Fruit fly (Drosophila melanogaster) whole organism, wandering third instar larva: ENCODE measurements around the gene tacc.

ENCODE experiments used
- Abd-B ChIP-seq: fragments of >200 bp; optimal IDR thresholded peaks from 2 replicates; lab custom pipeline; 2017; ENCODE audit warnings: missing biosample characterization, missing genetic modification characterization
- CG9705 ChIP-seq: fragments of 200-800 bp; sonication (Bioruptor generic); optimal IDR thresholded peaks from 2 replicates; lab custom pipeline; 2018; ENCODE audit warnings: missing biosample characterization, mild to moderate bottlenecking, missing genetic modification characterization
- Dif ChIP-seq: fragments of 200-275, 200-300 bp; sonication (Bioruptor generic); optimal IDR thresholded peaks from 2 replicates; lab custom pipeline; 2018; ENCODE audit warnings: missing biosample characterization, missing genetic modification characterization; ENCODE audit not compliant: partially characterized antibody
- GATAd ChIP-seq: sonication (Bioruptor generic); optimal IDR thresholded peaks from 2 replicates; lab custom pipeline; 2016; ENCODE audit warnings: missing biosample characterization, missing genetic modification characterization
- HLH106 ChIP-seq: fragments of 200-800 bp; optimal IDR thresholded peaks from 3 replicates; lab custom pipeline; 2019; ENCODE audit warnings: missing biosample characterization, mild to moderate bottlenecking, missing genetic modification characterization, moderate library complexity
- Hnf4 ChIP-seq: fragments of 200-800 bp; sonication (Bioruptor generic); optimal IDR thresholded peaks from 2 replicates; lab custom pipeline; 2016; ENCODE audit warnings: missing biosample characterization, mild to moderate bottlenecking, missing genetic modification characterization
- Hr78 ChIP-seq: fragments of >200 bp; optimal IDR thresholded peaks from 2 replicates; lab custom pipeline; 2017; ENCODE audit warnings: missing biosample characterization, missing genetic modification characterization
- Hr83 ChIP-seq: fragments of 200-300 bp; sonication (Bioruptor generic); optimal IDR thresholded peaks from 2 replicates; lab custom pipeline; 2016; ENCODE audit warnings: missing biosample characterization, mild to moderate bottlenecking, missing genetic modification characterization, moderate library complexity; ENCODE audit not compliant: poor library complexity, severe bottlenecking
- Myc ChIP-seq: fragments of >200 bp; optimal IDR thresholded peaks from 2 replicates; lab custom pipeline; 2017
- N ChIP-seq: fragments of >200 bp; optimal IDR thresholded peaks from 2 replicates; lab custom pipeline; 2018; ENCODE audit warnings: missing biosample characterization, missing external identifiers, missing genetic modification characterization
- OdsH ChIP-seq: fragments of 200-800 bp; sonication (Bioruptor generic); optimal IDR thresholded peaks from 2 replicates; lab custom pipeline; 2016; ENCODE audit warnings: missing biosample characterization, mild to moderate bottlenecking, missing genetic modification characterization
- Rel ChIP-seq, 2 experiments: fragments of 200-800 bp; sonication (Bioruptor generic) in 1 of 2; optimal IDR thresholded peaks; 2 replicates in 1 of 2; 3 replicates in 1 of 2; lab custom pipeline; 2016 to 2019; ENCODE audit warnings: mild to moderate bottlenecking in 2 of 2, missing biosample characterization in 2 of 2, missing genetic modification characterization in 2 of 2, moderate library complexity in 1 of 2
- Sp1 ChIP-seq: fragments of 200-800 bp; sonication (Bioruptor generic); optimal IDR thresholded peaks from 3 replicates; lab custom pipeline; 2019; ENCODE audit warnings: missing biosample characterization, mild to moderate bottlenecking, missing genetic modification characterization, moderate library complexity
- Vsx2 ChIP-seq: fragments of 200-300, 225-300 bp; sonication (Bioruptor generic); optimal IDR thresholded peaks from 2 replicates; lab custom pipeline; 2018; ENCODE audit warnings: missing biosample characterization, missing genetic modification characterization; ENCODE audit not compliant: partially characterized antibody
- br ChIP-seq: fragments of 200-800 bp; sonication (Bioruptor generic); optimal IDR thresholded peaks from 2 replicates; lab custom pipeline; 2016; ENCODE audit warnings: missing biosample characterization, missing genetic modification characterization
- brk ChIP-seq: fragments of 200-800 bp; sonication (Bioruptor generic); optimal IDR thresholded peaks from 2 replicates; lab custom pipeline; 2016; ENCODE audit warnings: missing biosample characterization, mild to moderate bottlenecking, missing genetic modification characterization
- dl ChIP-seq, 2 experiments: fragments of 175-275, 200-275 bp in 1 of 2; fragments of 200-275 bp in 1 of 2; sonication (Bioruptor generic); optimal IDR thresholded peaks; lab custom pipeline; 2018; ENCODE audit warnings: mild to moderate bottlenecking in 2 of 2, missing biosample characterization in 2 of 2, missing genetic modification characterization in 2 of 2, moderate library complexity in 2 of 2; ENCODE audit not compliant: partially characterized antibody in 2 of 2, insufficient read depth in 1 of 2
- dmrt93B ChIP-seq: fragments of 200-800 bp; sonication (Bioruptor generic); optimal IDR thresholded peaks from 2 replicates; lab custom pipeline; 2018; ENCODE audit warnings: missing biosample characterization, mild to moderate bottlenecking, missing genetic modification characterization
- dsf ChIP-seq: sonication (Bioruptor generic); optimal IDR thresholded peaks from 2 replicates; lab custom pipeline; 2016; ENCODE audit warnings: missing biosample characterization, missing genetic modification characterization, borderline replicate concordance
- ey ChIP-seq: fragments of 200-800 bp; sonication (Bioruptor generic); optimal IDR thresholded peaks from 2 replicates; lab custom pipeline; 2016; ENCODE audit warnings: missing biosample characterization, missing genetic modification characterization
- fru ChIP-seq: fragments of 200-800 bp; sonication (Bioruptor generic); optimal IDR thresholded peaks from 3 replicates; lab custom pipeline; 2016; ENCODE audit warnings: missing biosample characterization, mild to moderate bottlenecking, missing genetic modification characterization
- h ChIP-seq: fragments of 200-800 bp; sonication (Bioruptor generic); optimal IDR thresholded peaks from 3 replicates; lab custom pipeline; 2016; ENCODE audit warnings: missing biosample characterization, mild to moderate bottlenecking, missing genetic modification characterization
- jim ChIP-seq: fragments of 175-275, 200-325 bp; sonication (Bioruptor generic); optimal IDR thresholded peaks from 2 replicates; lab custom pipeline; 2016; ENCODE audit warnings: missing biosample characterization, mild to moderate bottlenecking, missing genetic modification characterization
- lola ChIP-seq: fragments of >200 bp; optimal IDR thresholded peaks from 2 replicates; lab custom pipeline; 2017; ENCODE audit warnings: missing biosample characterization, missing genetic modification characterization
- psq ChIP-seq: fragments of 200-800 bp; sonication (Bioruptor generic); optimal IDR thresholded peaks from 3 replicates; lab custom pipeline; 2017; ENCODE audit warnings: missing biosample characterization, mild to moderate bottlenecking, missing genetic modification characterization, moderate library complexity
- rgr ChIP-seq: fragments of 200-800 bp; sonication (Bioruptor generic); optimal IDR thresholded peaks from 3 replicates; lab custom pipeline; 2016; ENCODE audit warnings: missing biosample characterization, mild to moderate bottlenecking, missing genetic modification characterization
- sage ChIP-seq: fragments of 200-800 bp; sonication (Bioruptor generic); optimal IDR thresholded peaks from 2 replicates; lab custom pipeline; 2016; ENCODE audit warnings: missing biosample characterization, mild to moderate bottlenecking, missing genetic modification characterization
- sv ChIP-seq: fragments of 200-800 bp; sonication (Bioruptor generic); optimal IDR thresholded peaks from 3 replicates; lab custom pipeline; 2016; ENCODE audit warnings: missing biosample characterization, missing genetic modification characterization
- tai ChIP-seq: sonication (Bioruptor generic); optimal IDR thresholded peaks from 2 replicates; lab custom pipeline; 2016; ENCODE audit warnings: missing biosample characterization, missing genetic modification characterization
- usp ChIP-seq: fragments of >200 bp; optimal IDR thresholded peaks from 2 replicates; lab custom pipeline; 2017; ENCODE audit warnings: missing biosample characterization, missing genetic modification characterization

Gene tacc

DNA sequence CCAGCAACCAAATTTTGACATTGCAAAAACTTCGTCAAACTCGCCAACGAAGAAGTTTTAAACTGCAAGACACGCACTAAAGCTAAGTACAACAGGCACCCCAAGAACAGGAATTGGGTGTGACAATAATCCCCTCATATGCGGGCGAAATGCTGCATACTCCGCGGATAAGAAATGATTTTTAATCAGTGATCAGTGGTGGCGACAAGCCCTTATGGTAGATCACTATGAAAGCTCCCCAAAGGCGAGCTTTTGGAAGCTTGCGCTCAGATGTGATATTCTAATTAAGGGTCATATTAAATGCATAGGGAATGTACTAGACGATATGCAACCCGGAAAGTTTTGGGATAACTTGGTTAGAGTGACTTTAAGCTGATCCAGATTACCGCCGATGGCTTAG is 31.3 kb downstream of the tacc start:
- no peak for TF ChIP-seq sv (GFP tag; lab: Kevin White, UChicago)
- no peak for TF ChIP-seq Hnf4 (GFP tag; lab: Kevin White, UChicago)
- TF ChIP-seq ey (GFP tag; lab: Kevin White, UChicago) = no peak
- TF ChIP-seq Abd-B (GFP tag; lab: Kevin White, UChicago) = no peak
- TF ChIP-seq OdsH (GFP tag; lab: Kevin White, UChicago) = no peak
- TF ChIP-seq Myc = no peak
- no peak for TF ChIP-seq sage
- no peak for TF ChIP-seq lola (GFP tag; lab: Kevin White, UChicago)
- TF ChIP-seq Dif = no peak
- TF ChIP-seq dl (GFP tag; optimal IDR thresholded peaks at IDR 0.05; lab: Kevin White, UChicago; ENCODE audit: insufficient read depth in 1 of 2, partially characterized antibody in 2 of 2) = no peak
- TF ChIP-seq br (GFP tag; lab: Kevin White, UChicago) = no peak
- no peak for TF ChIP-seq brk (GFP tag; lab: Kevin White, UChicago)
- TF ChIP-seq rgr (GFP tag; lab: Kevin White, UChicago) = no peak
- no peak for TF ChIP-seq h

DNA sequence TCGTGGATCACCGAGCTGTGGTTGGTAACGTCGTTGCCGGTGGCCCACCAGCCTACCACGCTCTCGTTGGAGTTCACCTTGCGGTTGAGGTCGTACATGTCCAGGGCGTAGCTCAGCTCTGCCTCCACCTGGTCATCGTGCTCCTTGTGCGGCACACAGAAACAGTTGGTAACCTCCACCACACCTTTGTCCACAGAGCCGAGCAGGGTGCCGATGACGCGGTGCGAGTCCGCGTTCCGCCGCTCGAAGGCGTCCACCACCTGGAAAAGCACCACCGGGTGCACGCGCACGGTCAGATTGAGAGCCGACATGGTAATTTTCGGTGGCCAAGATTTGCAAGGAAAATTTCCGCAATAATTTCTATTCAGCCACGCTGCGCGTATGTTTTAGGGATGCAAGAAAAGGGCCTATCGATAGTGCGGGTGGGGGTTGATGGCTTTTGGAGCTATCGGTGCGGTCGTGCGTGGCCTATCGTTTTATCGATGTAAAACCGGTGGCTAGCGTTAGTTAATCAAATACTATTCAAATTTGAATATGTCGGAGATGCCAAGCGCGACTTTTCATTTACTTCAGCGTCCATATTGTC is 35.0 kb downstream of the tacc start, which contains the start of gene eIF3f1:
TSS of gene eIF3f1 (minus strand) at position 408 of the 586 bp plus-strand sequence.
- TF ChIP-seq Hr83 = peak; percentile 1
- peak; percentile 27 for TF ChIP-seq fru (GFP tag; lab: Kevin White, UChicago)
- no peak for TF ChIP-seq Rel (GFP tag; optimal IDR thresholded peaks at IDR 0.05; lab: Kevin White, UChicago)
- TF ChIP-seq Rel (tag; optimal IDR thresholded peaks at IDR 0.05; lab: Kevin White, UChicago) = peak; percentile 8
- peak; percentile 3 for TF ChIP-seq Hnf4 (GFP tag; lab: Kevin White, UChicago)
- TF ChIP-seq Vsx2 (GFP tag; lab: Kevin White, UChicago) = no peak
- no peak for TF ChIP-seq brk (GFP tag; lab: Kevin White, UChicago)
- peak; percentile 32 for TF ChIP-seq HLH106

DNA sequence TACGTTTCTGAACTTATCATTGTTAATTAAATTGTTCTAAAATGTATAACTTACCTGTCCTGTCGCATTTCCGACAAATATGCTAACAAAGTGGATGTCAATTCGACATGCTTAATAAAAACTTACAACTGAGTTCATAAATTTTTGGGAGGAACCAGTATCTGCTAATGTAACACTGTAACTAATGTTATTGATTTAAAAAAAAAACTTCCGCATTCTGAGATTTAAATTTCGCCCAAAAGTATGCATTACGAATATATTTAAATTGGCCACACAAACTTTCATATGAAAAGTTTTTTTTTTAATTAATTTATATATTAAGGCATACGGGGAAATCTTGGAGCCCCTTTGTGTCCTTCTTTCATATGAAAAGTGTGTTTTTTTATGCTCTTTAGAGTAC is 36.8 kb downstream of the tacc start:
- TF ChIP-seq tai = no peak
- no peak for TF ChIP-seq Vsx2 (GFP tag; lab: Kevin White, UChicago)
- TF ChIP-seq Hr78 (GFP tag; lab: Kevin White, UChicago) = no peak
- no peak for TF ChIP-seq Sp1 (GFP tag; lab: Kevin White, UChicago)
- TF ChIP-seq psq (GFP tag; lab: Kevin White, UChicago) = no peak
- TF ChIP-seq fru (GFP tag; lab: Kevin White, UChicago) = no peak
- TF ChIP-seq sage = no peak
- TF ChIP-seq N (GFP tag; lab: Kevin White, UChicago) = no peak
- TF ChIP-seq CG9705 (GFP tag; lab: Kevin White, UChicago) = no peak
- no peak for TF ChIP-seq usp (GFP tag; lab: Kevin White, UChicago)
- TF ChIP-seq, all 38 proteins: peak for 0

DNA sequence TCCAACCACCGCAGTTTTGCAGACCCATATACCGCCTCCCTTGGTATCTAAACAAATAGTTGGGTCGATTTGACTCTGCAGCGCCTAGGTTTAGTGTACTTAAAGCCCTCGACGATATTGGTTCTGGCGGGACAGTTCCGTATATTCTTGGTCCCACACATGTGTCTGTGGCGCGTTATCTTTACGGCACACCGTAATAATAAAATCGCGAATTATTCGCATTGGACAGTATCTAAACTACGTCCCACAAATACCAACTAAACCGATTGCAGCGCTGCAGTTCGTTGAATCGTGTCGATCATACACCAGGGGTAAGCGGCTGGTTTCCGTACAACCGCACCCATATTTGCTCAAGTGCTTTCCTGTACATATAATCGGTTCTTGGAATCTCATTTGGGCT is 42.8 kb downstream of the tacc start:
- TF ChIP-seq Hnf4 (GFP tag; lab: Kevin White, UChicago) (no peak), Sp1 (GFP tag; lab: Kevin White, UChicago) (no peak)

DNA sequence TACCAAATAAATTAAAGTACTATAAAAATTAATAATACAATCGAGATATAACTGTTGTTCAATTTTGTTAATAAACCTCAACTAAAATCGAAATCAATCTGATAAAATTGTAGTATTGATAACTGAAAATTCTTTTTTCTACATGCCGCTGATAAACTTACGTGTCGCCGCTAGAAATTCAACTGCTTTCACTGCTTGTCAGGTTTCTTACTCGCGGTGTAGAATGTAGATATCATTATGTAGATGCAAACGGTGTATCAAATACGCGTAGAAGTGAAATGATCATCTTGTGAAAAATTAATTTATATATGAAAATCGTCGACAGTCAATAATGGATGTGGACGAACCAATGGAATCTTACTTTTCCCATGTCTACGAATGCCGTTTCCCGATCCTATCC is 43.7 kb downstream of the tacc start:
- TF ChIP-seq rgr (GFP tag; lab: Kevin White, UChicago) (no peak), jim (GFP tag; lab: Kevin White, UChicago) (no peak), GATAd (no peak), dmrt93B (GFP tag; lab: Kevin White, UChicago) (no peak), dsf (GFP tag; lab: Kevin White, UChicago) (no peak), Hr78 (GFP tag; lab: Kevin White, UChicago) (no peak), CG9705 (GFP tag; lab: Kevin White, UChicago) (no peak), Hr83 (no peak), HLH106 (no peak), Dif (no peak), psq (GFP tag; lab: Kevin White, UChicago) (no peak)
